Worm (Caenorhabditis elegans) whole organism, L4 larva: ENCODE measurements around the gene bcmo-1.

ENCODE experiments used
- T20F7.1 ChIP-seq: fragments of 200-800 bp; sonication (Bioruptor generic); optimal IDR thresholded peaks from 2 replicates; lab custom pipeline; 2018; ENCODE audit warnings: mild to moderate bottlenecking, missing genetic modification characterization, missing compliant biosample characterization
- T26A8.4 ChIP-seq: fragments of 200-800 bp; sonication (Bioruptor generic); IDR thresholded peaks from 2 replicates; pipeline ENCODE4 v1.3.6; 2022; ENCODE audit warnings: missing genetic modification characterization, missing compliant biosample characterization
- Y105C5A.15 ChIP-seq: fragments of 200-800 bp; sonication (Bioruptor generic); IDR thresholded peaks from 2 replicates; pipeline ENCODE4 v1.3.6; 2022; ENCODE audit warnings: missing genetic modification characterization, missing compliant biosample characterization
- Y48G9A.11 ChIP-seq: fragments of 200-800 bp; sonication (Bioruptor generic); IDR thresholded peaks from 2 replicates; pipeline ENCODE4 v1.3.6; 2022; ENCODE audit warnings: missing genetic modification reagents, missing genetic modification characterization, missing compliant biosample characterization
- ZK546.5 ChIP-seq, 2 experiments: sonication (generic microtip); optimal IDR thresholded peaks; 2 replicates each; lab custom pipeline; 2017; ENCODE audit warnings: missing biosample characterization in 2 of 2, missing genetic modification characterization in 2 of 2
- aha-1 ChIP-seq: fragments of 150-350 bp; peaks from one replicate; lab custom pipeline; 2014; ENCODE audit warnings: missing biosample characterization, missing genetic modification characterization
- ama-1 ChIP-seq: fragments of 150-350 bp; optimal IDR thresholded peaks from 2 replicates; lab custom pipeline; 2014; ENCODE audit warnings: inconsistent platforms, mixed read lengths
- arid-1 ChIP-seq: fragments of 200-800 bp; sonication (Bioruptor generic); conservative IDR thresholded peaks from 2 replicates; pipeline ENCODE4 v1.3.6; 2022; ENCODE audit warnings: missing genetic modification reagents, missing genetic modification characterization, missing compliant biosample characterization
- attf-4 ChIP-seq: sonication (generic microtip); optimal IDR thresholded peaks from 3 replicates; lab custom pipeline; 2017; ENCODE audit warnings: missing biosample characterization, missing genetic modification characterization
- ceh-28 ChIP-seq: fragments of 150-350 bp; optimal IDR thresholded peaks from 2 replicates; lab custom pipeline; 2014; ENCODE audit warnings: missing biosample characterization, missing genetic modification reagents, missing genetic modification characterization
- ceh-32 ChIP-seq: sonication (generic microtip); optimal IDR thresholded peaks from 2 replicates; lab custom pipeline; 2016; ENCODE audit warnings: mild to moderate bottlenecking, missing genetic modification characterization, missing compliant biosample characterization; ENCODE audit not compliant: poor library complexity
- ceh-62 ChIP-seq: sonication (generic microtip); optimal IDR thresholded peaks from 2 replicates; lab custom pipeline; 2017; ENCODE audit warnings: missing biosample characterization, missing genetic modification characterization
- cey-2 ChIP-seq: sonication (generic microtip); optimal IDR thresholded peaks from 3 replicates; lab custom pipeline; 2017; ENCODE audit warnings: missing genetic modification characterization, mild to moderate bottlenecking, missing compliant biosample characterization, antibody characterized with exemption, borderline replicate concordance; ENCODE audit not compliant: insufficient read depth
- ctbp-1 ChIP-seq: fragments of 200-800 bp; sonication (Bioruptor generic); IDR thresholded peaks from 2 replicates; pipeline ENCODE4 v1.3.6; 2022; ENCODE audit warnings: missing genetic modification reagents, missing genetic modification characterization, missing compliant biosample characterization
- daf-16 ChIP-seq, 3 experiments: sonication (generic microtip); optimal IDR thresholded peaks; 2 replicates each; lab custom pipeline; 2016 to 2017; ENCODE audit warnings: missing genetic modification characterization in 3 of 3, missing genetic modification reagents in 3 of 3, mild to moderate bottlenecking in 2 of 3, missing compliant biosample characterization in 2 of 3, missing biosample characterization in 1 of 3, moderate library complexity in 1 of 3
- daf-8 ChIP-seq: fragments of 200-800 bp; sonication (Bioruptor generic); IDR thresholded peaks from 2 replicates; pipeline ENCODE4 v1.3.6; 2022; ENCODE audit warnings: missing genetic modification characterization, missing compliant biosample characterization
- duxl-1 ChIP-seq: sonication (generic microtip); optimal IDR thresholded peaks from 2 replicates; lab custom pipeline; 2016; ENCODE audit warnings: mild to moderate bottlenecking, missing genetic modification characterization, moderate library complexity, missing compliant biosample characterization; ENCODE audit not compliant: poor library complexity
- fkh-10 ChIP-seq: fragments of 150-350 bp; optimal IDR thresholded peaks from 2 replicates; lab custom pipeline; 2014; ENCODE audit warnings: missing biosample characterization, missing genetic modification reagents, missing genetic modification characterization
- fos-1 ChIP-seq: fragments of 150-350 bp; optimal IDR thresholded peaks from 2 replicates; lab custom pipeline; 2014; ENCODE audit warnings: missing biosample characterization, missing genetic modification characterization
- gei-8 ChIP-seq: fragments of 200-800 bp; sonication (Bioruptor generic); optimal IDR thresholded peaks from 2 replicates; lab custom pipeline; 2018; ENCODE audit warnings: mild to moderate bottlenecking, missing genetic modification characterization, missing compliant biosample characterization
- hif-1 ChIP-seq, 2 experiments: sonication (generic microtip); optimal IDR thresholded peaks; 2 replicates each; lab custom pipeline; 2016 to 2017; ENCODE audit warnings: missing compliant biosample characterization in 2 of 2, missing genetic modification characterization in 2 of 2, missing genetic modification reagents in 2 of 2, missing genotype in 2 of 2, mild to moderate bottlenecking in 1 of 2
- hmg-1.1 ChIP-seq: fragments of 200-800 bp; sonication (Bioruptor generic); IDR thresholded peaks from 2 replicates; pipeline ENCODE4 v1.3.6; 2022; ENCODE audit warnings: missing genetic modification reagents, missing genetic modification characterization, missing compliant biosample characterization
- lim-7 ChIP-seq: fragments of 200-800 bp; sonication (Bioruptor generic); IDR thresholded peaks from 2 replicates; pipeline ENCODE4 v1.3.6; 2022; ENCODE audit warnings: missing genetic modification characterization, missing compliant biosample characterization
- madf-9 ChIP-seq: fragments of 200-800 bp; sonication (Bioruptor generic); conservative IDR thresholded peaks from 2 replicates; pipeline ENCODE4 v1.3.6; 2022; ENCODE audit warnings: missing genetic modification reagents, missing genetic modification characterization, missing compliant biosample characterization
- mdl-1 ChIP-seq, 2 experiments: fragments of 150-350 bp in 1 of 2; sonication (generic microtip) in 1 of 2; optimal IDR thresholded peaks; 2 replicates each; lab custom pipeline; 2014 to 2017; ENCODE audit warnings: missing biosample characterization in 2 of 2, missing genetic modification characterization in 2 of 2
- mdt-29 ChIP-seq: fragments of 200-800 bp; sonication (Bioruptor generic); IDR thresholded peaks from 2 replicates; pipeline ENCODE4 v1.3.6; 2022; ENCODE audit warnings: missing genetic modification reagents, missing genetic modification characterization, missing compliant biosample characterization
- mxl-3 ChIP-seq: fragments of 200-800 bp; sonication (Bioruptor generic); optimal IDR thresholded peaks from 2 replicates; lab custom pipeline; 2018; ENCODE audit warnings: mild to moderate bottlenecking, missing genetic modification characterization, missing compliant biosample characterization
- nhr-10 ChIP-seq: fragments of 150-350 bp; optimal IDR thresholded peaks from 2 replicates; lab custom pipeline; 2014; ENCODE audit warnings: missing biosample characterization, missing genetic modification characterization
- nhr-102 ChIP-seq: sonication (generic microtip); optimal IDR thresholded peaks from 2 replicates; lab custom pipeline; 2016; ENCODE audit warnings: mild to moderate bottlenecking, missing genetic modification characterization, moderate library complexity, missing compliant biosample characterization
- nhr-28 ChIP-seq: fragments of 150-350 bp; optimal IDR thresholded peaks from 2 replicates; lab custom pipeline; 2014; ENCODE audit warnings: missing biosample characterization, missing genetic modification characterization
- nhr-42 ChIP-seq: fragments of 200-800 bp; sonication (Bioruptor generic); IDR thresholded peaks from 2 replicates; pipeline ENCODE4 v1.3.6; 2022; ENCODE audit warnings: missing genetic modification characterization, missing compliant biosample characterization
- rbr-2 ChIP-seq: sonication (generic microtip); optimal IDR thresholded peaks from 2 replicates; lab custom pipeline; 2016; ENCODE audit warnings: missing genotype, missing genetic modification characterization, missing compliant biosample characterization
- sdz-12 ChIP-seq: fragments of 200-800 bp; sonication (Bioruptor generic); optimal IDR thresholded peaks from 2 replicates; lab custom pipeline; 2018; ENCODE audit warnings: mild to moderate bottlenecking, missing genetic modification characterization, missing compliant biosample characterization
- tag-97 ChIP-seq: fragments of 200-800 bp; sonication (Bioruptor generic); IDR thresholded peaks from 2 replicates; pipeline ENCODE4 v1.3.6; 2022; ENCODE audit warnings: missing genetic modification characterization, missing compliant biosample characterization
- tra-1 ChIP-seq: fragments of 200-800 bp; sonication (Bioruptor generic); IDR thresholded peaks from 2 replicates; pipeline ENCODE4 v1.3.6; 2022; ENCODE audit warnings: missing genetic modification reagents, missing genetic modification characterization, missing compliant biosample characterization
- unc-130 ChIP-seq: sonication (generic microtip); optimal IDR thresholded peaks from 2 replicates; lab custom pipeline; 2016; ENCODE audit warnings: missing genetic modification reagents, missing genetic modification characterization, missing compliant biosample characterization
- zip-2 ChIP-seq: fragments of 150-350 bp; optimal IDR thresholded peaks from 2 replicates; lab custom pipeline; 2014; ENCODE audit warnings: missing biosample characterization, missing genetic modification characterization

Gene bcmo-1

ce11 chrII:12798814-12799213 is 31.7 kb upstream of the bcmo-1 start (continued):
- TF ChIP-seq fos-1 (tag; lab: Kevin White, UChicago) (no peak), hmg-1.1 (GFP tag; lab: Robert Waterston, UW) (peak; percentile 74), gei-8 (GFP tag; lab: Kevin White, UChicago) (peak; percentile 48), Y48G9A.11 (GFP tag; lab: Robert Waterston, UW) (no peak), nhr-42 (peak; percentile 80; the same call in 1 of the 2 replicates), unc-130 (GFP tag; lab: Kevin White, UChicago) (no peak), mxl-3 (GFP tag; lab: Kevin White, UChicago) (peak; percentile 84), T26A8.4 (GFP tag; lab: Robert Waterston, UW) (peak; percentile 90), ZK546.5 (tag; optimal IDR thresholded peaks at IDR 0.05; lab: Kevin White, UChicago) (no peak), fkh-10 (GFP tag; lab: Kevin White, UChicago) (no peak), sdz-12 (GFP tag; lab: Kevin White, UChicago) (no peak), tra-1 (GFP tag; lab: Robert Waterston, UW) (peak; percentile 83; the same call in 1 of the 2 replicates), ceh-28 (tag; lab: Kevin White, UChicago) (no peak), hif-1 (tag; optimal IDR thresholded peaks at IDR 0.05; lab: Kevin White, UChicago) (peak in 1 of 2 experiments; percentile 73), ceh-62 (tag; lab: Kevin White, UChicago) (no peak), nhr-102 (tag; lab: Kevin White, UChicago) (peak; percentile 91), attf-4 (tag; lab: Kevin White, UChicago) (no peak), tag-97 (no peak), Y105C5A.15 (GFP tag; lab: Robert Waterston, UW) (no peak), ceh-32 (tag; lab: Kevin White, UChicago) (no peak), mdl-1 (tag; optimal IDR thresholded peaks at IDR 0.05; lab: Kevin White, UChicago) (peak; percentile 54 to 92), duxl-1 (peak; percentile 46), rbr-2 (tag; lab: Kevin White, UChicago) (peak; percentile 58), daf-16 (GFP tag; optimal IDR thresholded peaks at IDR 0.05; lab: Kevin White, UChicago) (peak; percentile 66 to 92), daf-16 (tag; optimal IDR thresholded peaks at IDR 0.05; lab: Kevin White, UChicago) (peak; percentile 89), T20F7.1 (GFP tag; lab: Kevin White, UChicago) (no peak), nhr-10 (tag; lab: Kevin White, UChicago) (peak; percentile 70), madf-9 (GFP tag; lab: Robert Waterston, UW) (0 out of 2 replicates have a peak, but pooled peaks have one; percentile 47), daf-8 (GFP tag; lab: Robert Waterston, UW) (no peak), arid-1 (GFP tag; lab: Robert Waterston, UW) (peak; percentile 84), cey-2 (tag; lab: Kevin White, UChicago) (peak; percentile 22), aha-1 (tag; lab: Kevin White, UChicago) (peak; percentile 97)

DNA sequence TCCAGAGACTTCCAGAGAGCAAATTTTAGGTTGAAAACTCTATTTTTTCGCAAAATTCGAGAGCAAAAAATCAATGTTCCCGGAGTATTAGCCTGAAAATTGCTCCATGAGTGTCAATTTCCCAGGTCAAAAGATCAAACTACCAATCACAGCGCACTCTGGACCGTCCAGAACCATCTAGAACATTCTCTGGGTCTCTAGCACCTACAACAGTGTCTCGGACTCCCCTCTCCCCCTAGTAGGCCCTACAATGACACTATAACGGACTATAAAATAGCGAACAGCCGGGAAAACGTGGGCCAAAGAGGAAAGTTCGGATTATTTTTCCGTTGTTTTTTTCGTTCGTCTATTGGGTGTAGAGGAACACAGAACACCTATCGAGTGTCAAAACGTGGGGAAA is 31.1 kb upstream of the bcmo-1 start:
- TF ChIP-seq zip-2 (no peak), ama-1 (lab: Kevin White, UChicago) (no peak), hmg-1.1 (GFP tag; lab: Robert Waterston, UW) (no peak), nhr-28 (tag; lab: Kevin White, UChicago) (peak; percentile 13), ctbp-1 (GFP tag; lab: Robert Waterston, UW) (0 out of 2 replicates have a peak, but pooled peaks have one; percentile 8), lim-7 (GFP tag; lab: Robert Waterston, UW) (no peak), mdt-29 (GFP tag; lab: Robert Waterston, UW) (peak; percentile 56; the same call in 1 of the 2 replicates), Y105C5A.15 (GFP tag; lab: Robert Waterston, UW) (no peak)
